Worm (Caenorhabditis elegans) whole organism, late embryonic: ENCODE measurements around the gene ZK1320.9.

ENCODE experiments used
- ama-1 ChIP-seq: fragments of 150-350 bp; optimal IDR thresholded peaks from 2 replicates; lab custom pipeline; 2014
- tbx-7 ChIP-seq: sonication (generic microtip); optimal IDR thresholded peaks from 2 replicates; lab custom pipeline; 2016; ENCODE audit warnings: missing genotype, missing genetic modification characterization, missing compliant biosample characterization
- unc-42 ChIP-seq: sonication (generic microtip); optimal IDR thresholded peaks from 2 replicates; lab custom pipeline; 2016; ENCODE audit warnings: missing genotype, missing genetic modification characterization, missing compliant biosample characterization

DNA sequence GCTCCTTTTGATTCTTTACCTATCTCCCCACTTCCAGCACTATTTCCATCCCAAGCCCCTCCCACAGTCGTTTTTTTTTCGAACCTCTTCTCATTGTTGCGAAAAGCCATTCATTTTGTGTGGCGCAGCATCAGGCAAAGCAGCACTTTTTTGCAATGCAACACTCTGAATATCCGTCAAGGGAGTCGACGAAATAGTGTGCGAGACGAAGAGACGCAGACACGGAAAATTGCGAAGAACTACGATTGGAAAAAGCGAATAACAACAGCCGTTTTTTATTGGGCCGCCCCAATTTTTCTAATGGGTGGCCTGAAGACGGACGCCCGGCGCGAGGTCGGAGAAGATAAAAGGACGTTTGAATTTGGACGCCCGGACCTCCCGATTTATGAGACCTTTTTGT lies 43.4 kb upstream of the ZK1320.9 start:
- TF ChIP-seq tbx-7 (tag; lab: Kevin White, UChicago) (no peak), unc-42 (tag; lab: Kevin White, UChicago) (no peak), ama-1 (lab: Kevin White, UChicago) (no peak)
